Worm (Caenorhabditis elegans) whole organism, L4/young adult: Measurements from ENCODE around the gene emb-8.

Source experiments
- dao-5 ChIP-seq: sonication (generic microtip); optimal IDR thresholded peaks from 2 replicates; lab custom pipeline; 2016; ENCODE audit warnings: missing genotype, missing genetic modification characterization, moderate library complexity, missing compliant biosample characterization
- him-1 ChIP-seq: sonication (generic microtip); optimal IDR thresholded peaks from 2 replicates; lab custom pipeline; 2016; ENCODE audit warnings: missing genotype, missing genetic modification reagents, missing genetic modification characterization, missing compliant biosample characterization

DNA sequence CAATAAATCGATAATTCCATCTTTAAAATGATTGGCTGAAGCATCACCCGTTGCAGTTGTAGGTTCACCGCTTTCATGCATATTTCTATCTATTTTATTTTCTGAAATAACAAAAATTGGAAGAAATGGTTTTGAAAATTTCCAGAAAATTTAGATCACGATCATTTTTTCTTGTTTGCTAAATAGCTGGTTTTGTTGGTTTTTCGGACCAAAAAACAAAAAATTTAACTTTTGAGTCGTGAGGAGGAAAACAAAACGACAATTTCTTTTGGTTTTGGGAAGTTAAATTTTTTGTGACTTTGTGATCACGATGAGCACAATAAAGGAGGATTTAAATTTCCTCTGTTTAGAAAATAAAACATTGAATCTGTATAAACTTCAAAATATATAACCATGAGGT is 34.3 kb downstream of the emb-8 start, which contains the start of gene T10F2.2:
- TF ChIP-seq him-1 (no peak), dao-5 (tag; lab: Kevin White, UChicago) (no peak)
